Fruit fly (Drosophila melanogaster) whole organism, adult: ENCODE data around the gene nonA-l.

Experiments used
- CG11617 ChIP-seq: fragments of 200-800 bp; sonication (Bioruptor generic); optimal IDR thresholded peaks from 2 replicates; lab custom pipeline; 2017; ENCODE audit warnings: mild to moderate bottlenecking, missing biosample characterization, missing genetic modification reagents, missing genetic modification characterization
- CG12768 ChIP-seq: fragments of 200-800 bp; sonication (Bioruptor generic); optimal IDR thresholded peaks from 2 replicates; lab custom pipeline; 2017; ENCODE audit warnings: missing biosample characterization, missing genetic modification characterization, mild to moderate bottlenecking, moderate library complexity, missing genetic modification reagents
- CG14711 ChIP-seq: fragments of 200-800 bp; sonication (Bioruptor generic); optimal IDR thresholded peaks from 2 replicates; lab custom pipeline; 2018; ENCODE audit warnings: missing biosample characterization, mild to moderate bottlenecking, missing genetic modification characterization, moderate library complexity
- CG1620 ChIP-seq: fragments of 200-800 bp; sonication (Bioruptor generic); optimal IDR thresholded peaks from 2 replicates; lab custom pipeline; 2016; ENCODE audit warnings: missing biosample characterization, missing genetic modification characterization
- CG33017 ChIP-seq: fragments of 200-800 bp; sonication (Bioruptor generic); optimal IDR thresholded peaks from 2 replicates; lab custom pipeline; 2018; ENCODE audit warnings: missing biosample characterization, mild to moderate bottlenecking, missing genetic modification characterization, moderate library complexity
- CG5204 ChIP-seq: fragments of 200-800 bp; sonication (Bioruptor generic); optimal IDR thresholded peaks from 2 replicates; lab custom pipeline; 2016; ENCODE audit warnings: missing biosample characterization, missing genetic modification characterization
- CG7045 ChIP-seq: fragments of 200-800 bp; sonication (Bioruptor generic); optimal IDR thresholded peaks from 2 replicates; lab custom pipeline; 2017; ENCODE audit warnings: missing biosample characterization, mild to moderate bottlenecking, missing genetic modification characterization
- CG7101 ChIP-seq: fragments of 200-800 bp; sonication (Bioruptor generic); optimal IDR thresholded peaks from 2 replicates; lab custom pipeline; 2018; ENCODE audit warnings: missing biosample characterization, mild to moderate bottlenecking, missing genetic modification characterization, moderate library complexity
- Clk ChIP-seq: fragments of 200-800 bp; sonication (Bioruptor generic); optimal IDR thresholded peaks from 2 replicates; lab custom pipeline; 2017; ENCODE audit warnings: missing biosample characterization, missing genetic modification characterization
- Crg-1 ChIP-seq: fragments of 200-800 bp; sonication (Bioruptor generic); optimal IDR thresholded peaks from 2 replicates; lab custom pipeline; 2016; ENCODE audit warnings: missing biosample characterization, missing genetic modification characterization
- Hr96 ChIP-seq: fragments of 200-800 bp; sonication (Bioruptor generic); optimal IDR thresholded peaks from 2 replicates; lab custom pipeline; 2016; ENCODE audit warnings: missing biosample characterization, missing genetic modification characterization
- Mnt ChIP-seq: fragments of 200-800 bp; sonication (Bioruptor generic); optimal IDR thresholded peaks from 2 replicates; lab custom pipeline; 2016; ENCODE audit warnings: missing biosample characterization, mild to moderate bottlenecking, missing genetic modification characterization
- bab1 ChIP-seq: fragments of 200-800 bp; sonication (Bioruptor generic); optimal IDR thresholded peaks from 3 replicates; lab custom pipeline; 2019; ENCODE audit warnings: missing biosample characterization, mild to moderate bottlenecking, missing genetic modification characterization, moderate library complexity
- cic ChIP-seq: fragments of 200-800 bp; sonication (Bioruptor generic); optimal IDR thresholded peaks from 2 replicates; lab custom pipeline; 2017; ENCODE audit warnings: missing biosample characterization, mild to moderate bottlenecking, missing genetic modification characterization, moderate library complexity
- cnc ChIP-seq, 2 experiments: fragments of >200 bp; optimal IDR thresholded peaks; 2 replicates each; lab custom pipeline; 2017
- kay ChIP-seq: fragments of 200-800 bp; sonication (Bioruptor generic); peaks from one replicate; lab custom pipeline; 2016; ENCODE audit warnings: missing biosample characterization, missing genetic modification characterization, borderline replicate concordance
- ovo ChIP-seq: fragments of 200-800 bp; sonication (Bioruptor generic); optimal IDR thresholded peaks from 2 replicates; lab custom pipeline; 2016; ENCODE audit warnings: missing biosample characterization, missing genetic modification characterization
- pad ChIP-seq: fragments of 200-800 bp; sonication (Bioruptor generic); optimal IDR thresholded peaks from 3 replicates; lab custom pipeline; 2017; ENCODE audit warnings: missing biosample characterization, missing genetic modification characterization, mild to moderate bottlenecking, moderate library complexity, missing genetic modification reagents
- tj ChIP-seq: fragments of 200-800 bp; sonication (Bioruptor generic); optimal IDR thresholded peaks from 3 replicates; lab custom pipeline; 2017; ENCODE audit warnings: missing biosample characterization, mild to moderate bottlenecking, missing genetic modification characterization, moderate library complexity
- toe ChIP-seq: fragments of 200-800 bp; sonication (Bioruptor generic); optimal IDR thresholded peaks from 2 replicates; lab custom pipeline; 2016; ENCODE audit warnings: missing biosample characterization, missing genetic modification characterization

Gene nonA-l

DNA sequence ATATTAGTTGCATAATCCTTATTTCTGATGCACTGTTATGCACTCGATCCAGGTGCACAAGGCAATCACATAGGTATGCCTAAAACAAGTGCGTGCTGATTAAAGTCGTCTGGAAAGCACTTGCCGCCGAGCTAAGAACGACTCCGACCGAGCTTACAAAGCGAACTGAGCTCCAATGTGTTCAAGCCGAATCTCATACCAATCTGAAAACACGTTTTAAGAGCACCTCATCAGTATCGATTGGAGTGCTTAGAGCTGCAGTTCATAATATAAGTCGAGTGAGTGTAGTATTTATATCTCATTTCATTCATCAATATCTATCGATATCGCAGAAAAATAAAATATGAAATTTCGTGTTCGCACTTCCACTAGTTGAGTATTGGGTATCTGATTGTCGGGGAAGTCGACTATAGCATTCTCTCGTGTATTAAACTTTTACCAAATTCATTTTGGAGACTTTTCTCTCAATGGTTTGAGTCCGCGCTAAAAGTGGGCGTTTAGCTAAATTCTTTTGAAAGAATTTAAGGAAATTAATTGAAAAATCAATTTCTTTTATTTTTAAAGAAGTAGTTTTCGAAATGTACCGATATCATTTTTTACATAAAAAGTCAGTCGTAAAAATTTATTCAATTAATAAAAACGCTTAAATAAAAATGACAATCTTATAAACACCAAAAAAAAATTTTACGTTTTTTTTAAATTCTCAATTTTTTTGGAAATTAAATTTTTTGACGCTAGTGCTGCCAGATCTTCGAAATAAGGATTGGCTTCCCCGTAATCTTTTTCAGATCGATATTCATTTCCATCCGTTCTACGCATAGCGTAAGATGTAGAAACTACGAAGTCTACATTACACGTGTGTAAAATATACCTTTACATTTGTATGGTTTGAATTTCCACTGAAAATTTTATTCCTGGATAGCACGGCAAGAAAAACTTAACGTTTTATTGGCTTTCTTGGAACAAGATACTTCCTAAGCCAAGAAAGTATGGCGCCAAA lies 15.8 kb downstream of the nonA-l start, which contains the start of gene modSP:
Gene modSP (minus strand): TSS at position 169 of the 1,000 bp plus-strand sequence.
- TF ChIP-seq Mnt (peak; percentile 57), CG11617 (GFP tag; lab: Kevin White, UChicago) (no peak), CG1620 (GFP tag; lab: Kevin White, UChicago) (no peak)

DNA sequence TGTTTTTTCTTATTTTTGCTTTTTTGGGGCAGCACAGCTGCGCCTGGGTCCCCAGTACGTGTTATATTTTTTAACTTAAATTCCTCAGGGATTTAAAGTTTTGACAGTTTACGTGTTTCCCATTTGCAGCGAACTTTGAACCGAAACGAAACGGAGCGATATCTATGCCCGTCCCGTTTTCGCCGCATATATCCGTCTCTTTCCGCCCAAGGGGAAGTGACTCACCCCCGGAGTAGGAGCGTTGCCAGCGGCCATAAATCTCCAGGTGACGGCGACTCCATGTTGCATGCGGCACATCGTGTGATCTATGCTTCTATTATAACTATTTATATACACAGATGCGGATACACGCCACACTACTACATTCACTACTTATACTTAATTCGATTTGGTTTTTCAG lies 21.7 kb downstream of the nonA-l start:
- no peak for TF ChIP-seq CG1620 (GFP tag; lab: Kevin White, UChicago)
- no peak for TF ChIP-seq pad (GFP tag; lab: Kevin White, UChicago)
- no peak for TF ChIP-seq toe

DNA sequence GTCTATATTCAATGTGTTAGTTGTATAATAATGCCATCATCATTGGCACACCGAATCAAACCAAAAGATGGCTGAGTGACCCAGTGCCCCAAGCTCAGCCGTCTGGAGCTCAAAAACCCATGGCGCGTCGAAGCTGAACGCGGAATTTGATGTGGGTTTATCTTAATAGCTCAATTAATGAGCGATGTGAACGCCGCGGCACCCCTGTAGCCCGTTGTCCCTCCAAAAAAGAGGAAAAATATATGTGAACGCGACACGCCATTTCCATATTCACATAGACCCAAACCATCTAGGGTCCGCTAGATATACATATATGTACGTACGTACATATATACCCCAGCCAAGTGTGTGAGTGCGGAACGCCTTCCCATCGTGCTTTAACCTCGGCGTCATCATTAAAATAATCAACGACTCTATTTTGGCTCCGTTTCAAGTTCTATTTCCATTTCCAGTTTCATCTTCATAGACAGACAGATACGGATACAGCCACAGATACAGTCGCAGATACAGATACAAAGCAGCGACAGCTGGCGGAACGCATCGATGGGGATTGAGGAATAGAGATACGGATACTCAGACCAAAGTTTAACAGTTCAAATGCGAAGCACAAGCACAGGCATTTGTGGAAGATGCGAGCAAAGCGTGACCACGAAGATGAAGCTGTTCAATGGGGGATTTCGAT lies 24.3 kb downstream of the nonA-l start:
- TF ChIP-seq kay (GFP tag; lab: Kevin White, UChicago) (no peak), CG1620 (GFP tag; lab: Kevin White, UChicago) (no peak), Hr96 (GFP tag; lab: Kevin White, UChicago) (no peak), CG7045 (GFP tag; lab: Kevin White, UChicago) (no peak), tj (GFP tag; lab: Kevin White, UChicago) (no peak), Clk (no peak), CG14711 (tag; lab: Kevin White, UChicago) (no peak), ovo (GFP tag; lab: Kevin White, UChicago) (no peak), Mnt (no peak), CG5204 (GFP tag; lab: Kevin White, UChicago) (no peak), Crg-1 (no peak), CG11617 (GFP tag; lab: Kevin White, UChicago) (no peak), cic (GFP tag; lab: Kevin White, UChicago) (no peak)

DNA sequence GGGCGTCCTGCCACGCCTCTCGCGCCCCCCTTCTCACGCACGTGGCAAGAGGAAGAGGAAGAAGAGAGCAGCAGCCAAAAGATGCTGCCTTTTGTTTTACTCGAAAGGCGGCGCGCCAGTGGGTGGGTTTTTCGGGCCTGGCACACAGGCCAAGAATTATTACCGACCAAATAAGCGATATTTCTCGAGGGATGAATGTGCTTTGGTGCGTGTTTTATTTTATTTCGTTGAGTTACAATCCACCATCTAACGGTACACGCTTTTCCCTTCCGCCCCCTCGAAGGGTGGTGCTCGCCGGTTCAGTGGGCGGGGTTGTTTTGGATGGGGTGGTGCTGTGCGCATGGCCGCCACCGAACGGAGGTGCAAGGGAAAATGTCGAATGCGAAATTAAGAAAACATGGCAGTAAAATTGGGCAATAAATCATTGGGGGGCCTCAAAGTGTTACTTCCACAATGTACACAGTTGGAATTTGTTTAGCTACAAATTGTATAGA lies 32.3 kb downstream of the nonA-l start:
- no peak for TF ChIP-seq CG5204 (GFP tag; lab: Kevin White, UChicago)

DNA sequence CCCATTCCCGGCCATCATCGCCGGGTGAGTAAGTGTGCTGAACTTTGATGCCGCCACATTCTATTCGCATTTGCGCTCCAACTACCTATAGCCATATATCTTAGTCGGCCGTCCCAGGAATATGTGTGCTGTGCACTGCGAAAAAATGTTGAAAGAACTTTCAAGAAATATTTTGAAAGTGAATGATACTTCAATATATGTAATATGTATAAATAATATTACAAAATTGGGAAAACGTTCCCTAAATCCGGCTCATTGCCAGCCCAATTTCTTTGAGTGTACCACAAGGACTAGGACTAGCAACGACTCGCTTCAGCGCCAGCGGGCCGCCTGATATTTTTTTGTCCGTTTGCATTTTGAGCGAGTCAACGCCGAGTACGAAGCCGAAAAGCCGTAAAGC lies 33.2 kb downstream of the nonA-l start:
- TF ChIP-seq CG33017 (tag; lab: Kevin White, UChicago), result no peak
- no peak for TF ChIP-seq Mnt
- TF ChIP-seq Hr96 (GFP tag; lab: Kevin White, UChicago), result no peak
- TF ChIP-seq cnc (optimal IDR thresholded peaks at IDR 0.05; lab: Kevin White, UChicago), result no peak
- no peak for TF ChIP-seq ovo (GFP tag; lab: Kevin White, UChicago)
- TF ChIP-seq CG7045 (GFP tag; lab: Kevin White, UChicago), result no peak
- TF ChIP-seq CG1620 (GFP tag; lab: Kevin White, UChicago), result no peak
- TF ChIP-seq CG11617 (GFP tag; lab: Kevin White, UChicago), result no peak
- no peak for TF ChIP-seq tj (GFP tag; lab: Kevin White, UChicago)
- no peak for TF ChIP-seq CG5204 (GFP tag; lab: Kevin White, UChicago)
- no peak for TF ChIP-seq kay (GFP tag; lab: Kevin White, UChicago)
- TF ChIP-seq toe, result no peak
- TF ChIP-seq CG14711 (tag; lab: Kevin White, UChicago), result no peak
- no peak for TF ChIP-seq cic (GFP tag; lab: Kevin White, UChicago)

DNA sequence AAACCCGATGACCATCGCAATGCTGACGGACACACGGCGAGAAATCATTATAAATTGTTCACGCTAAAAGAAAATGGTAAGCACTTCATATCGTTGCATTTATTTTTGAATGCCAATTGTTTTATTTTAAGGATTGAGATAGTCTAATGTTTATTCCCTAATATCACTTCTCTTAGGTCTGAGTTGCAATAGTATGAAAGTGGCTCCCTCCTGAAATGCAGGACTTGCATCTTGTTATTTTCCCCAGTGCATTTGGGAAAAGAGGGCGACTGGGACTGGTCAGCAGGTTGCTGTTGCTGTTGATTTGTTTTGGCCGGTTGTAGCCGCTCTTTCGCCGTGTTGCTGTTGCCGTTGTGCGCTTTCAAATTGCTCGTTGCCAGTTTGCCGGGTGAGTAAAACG lies 36.5 kb downstream of the nonA-l start:
- TF ChIP-seq pad (GFP tag; lab: Kevin White, UChicago) (no peak), toe (no peak), bab1 (GFP tag; lab: Kevin White, UChicago) (no peak), Hr96 (GFP tag; lab: Kevin White, UChicago) (no peak), CG1620 (GFP tag; lab: Kevin White, UChicago) (no peak), tj (GFP tag; lab: Kevin White, UChicago) (no peak), Crg-1 (no peak), CG12768 (GFP tag; lab: Kevin White, UChicago) (no peak), CG7101 (no peak), ovo (GFP tag; lab: Kevin White, UChicago) (no peak), CG11617 (GFP tag; lab: Kevin White, UChicago) (no peak), CG33017 (tag; lab: Kevin White, UChicago) (no peak), cic (GFP tag; lab: Kevin White, UChicago) (no peak), kay (GFP tag; lab: Kevin White, UChicago) (no peak), Clk (no peak), CG14711 (tag; lab: Kevin White, UChicago) (no peak), CG5204 (GFP tag; lab: Kevin White, UChicago) (no peak), Mnt (no peak), CG7045 (GFP tag; lab: Kevin White, UChicago) (no peak), cnc (optimal IDR thresholded peaks at IDR 0.05; lab: Kevin White, UChicago) (no peak)
